Worm (Caenorhabditis elegans) whole organism, young adult: ENCODE data around the gene sprp-4.

Experiments
- ceh-100 ChIP-seq: fragments of 200-800 bp; sonication (Bioruptor generic); IDR thresholded peaks from 2 replicates; pipeline ENCODE4 v1.3.6; 2022; ENCODE audit warnings: missing genetic modification reagents, missing genetic modification characterization, missing compliant biosample characterization
- dox-1 ChIP-seq: fragments of 200-800 bp; sonication (Bioruptor generic); IDR thresholded peaks from 2 replicates; pipeline ENCODE4 v1.3.6; 2022; ENCODE audit warnings: missing genetic modification reagents, missing genetic modification characterization, missing compliant biosample characterization
- fkh-3 ChIP-seq: sonication (generic microtip); optimal IDR thresholded peaks from 2 replicates; lab custom pipeline; 2016; ENCODE audit warnings: mild to moderate bottlenecking, missing genetic modification characterization, missing compliant biosample characterization
- lin-26 ChIP-seq: fragments of 200-800 bp; sonication (Bioruptor generic); IDR thresholded peaks from 2 replicates; pipeline ENCODE4 v1.3.6; 2022; ENCODE audit warnings: missing genetic modification reagents, missing genetic modification characterization, missing compliant biosample characterization
- snpc-3.4 ChIP-seq: sonication (generic microtip); optimal IDR thresholded peaks from 2 replicates; lab custom pipeline; 2017; ENCODE audit warnings: missing genetic modification characterization, mild to moderate bottlenecking, missing compliant biosample characterization, antibody characterized with exemption, moderate library complexity, missing genotype, missing genetic modification reagents
- tbx-9 ChIP-seq: sonication (generic microtip); optimal IDR thresholded peaks from 2 replicates; lab custom pipeline; 2016; ENCODE audit warnings: borderline replicate concordance, missing genetic modification characterization, inconsistent platforms, missing compliant biosample characterization
- unc-62 ChIP-seq: fragments of 150-350 bp; optimal IDR thresholded peaks from 2 replicates; lab custom pipeline; 2014; ENCODE audit warnings: missing biosample characterization, missing genetic modification reagents, missing genetic modification characterization
- xnd-1 ChIP-seq: sonication (generic microtip); optimal IDR thresholded peaks from 2 replicates; lab custom pipeline; 2016; ENCODE audit warnings: missing genotype, missing genetic modification reagents, missing genetic modification characterization, missing compliant biosample characterization
- ztf-18 ChIP-seq: sonication (generic microtip); optimal IDR thresholded peaks from 2 replicates; lab custom pipeline; 2016; ENCODE audit warnings: missing genotype, mild to moderate bottlenecking, missing genetic modification characterization, missing compliant biosample characterization

- TF ChIP-seq dox-1 (GFP tag; lab: Robert Waterston, UW) (no peak), lin-26 (GFP tag; lab: Robert Waterston, UW) (no peak), tbx-9 (tag; lab: Kevin White, UChicago) (no peak), fkh-3 (tag; lab: Kevin White, UChicago) (no peak), xnd-1 (tag; lab: Kevin White, UChicago) (no peak), unc-62 (GFP tag; lab: Kevin White, UChicago) (no peak), ceh-100 (no peak), snpc-3.4 (tag; lab: Kevin White, UChicago) (no peak), ztf-18 (tag; lab: Kevin White, UChicago) (no peak)
Observed at ce11 chrX:8857904-8858612, 4.6 kb upstream of the sprp-4 start, which contains the start of gene C06E2.5.
